Worm (Caenorhabditis elegans) whole organism, young adult: ENCODE data around the gene col-111.

Source experiments
- F33H1.4 ChIP-seq: fragments of 200-800 bp; sonication (Bioruptor generic); IDR thresholded peaks from 2 replicates; pipeline ENCODE4 v1.3.6; 2022; ENCODE audit warnings: missing genetic modification reagents, missing genetic modification characterization, missing compliant biosample characterization
- Y95B8A.8 ChIP-seq: fragments of 200-800 bp; sonication (Bioruptor generic); IDR thresholded peaks from 2 replicates; pipeline ENCODE4 v1.3.6; 2022; ENCODE audit warnings: missing genetic modification reagents, missing genetic modification characterization, missing compliant biosample characterization
- ama-1 ChIP-seq, 3 experiments: fragments of 150-350 bp in 1 of 3; sonication (generic microtip) in 2 of 3; optimal IDR thresholded peaks; 2 replicates each; lab custom pipeline; 2014 to 2018; ENCODE audit warnings: missing biosample characterization in 2 of 3, missing genetic modification characterization in 2 of 3, missing genetic modification reagents in 2 of 3
- athp-1 ChIP-seq: sonication (generic microtip); optimal IDR thresholded peaks from 2 replicates; lab custom pipeline; 2017; ENCODE audit warnings: mild to moderate bottlenecking, missing genetic modification characterization, missing compliant biosample characterization
- attf-5 ChIP-seq: fragments of 200-800 bp; sonication (Bioruptor generic); optimal IDR thresholded peaks from 2 replicates; lab custom pipeline; 2018; ENCODE audit warnings: mild to moderate bottlenecking, missing genetic modification characterization, missing compliant biosample characterization
- lag-1 ChIP-seq: fragments of 200-800 bp; sonication (Bioruptor generic); IDR thresholded peaks from 2 replicates; pipeline ENCODE4 v1.3.6; 2022; ENCODE audit warnings: missing genetic modification reagents, missing genetic modification characterization, missing compliant biosample characterization
- madf-6 ChIP-seq: fragments of 200-800 bp; sonication (Bioruptor generic); IDR thresholded peaks from 2 replicates; pipeline ENCODE4 v1.3.6; 2022; ENCODE audit warnings: missing genetic modification reagents, missing genetic modification characterization, missing compliant biosample characterization
- nfya-1 ChIP-seq: sonication (generic microtip); optimal IDR thresholded peaks from 2 replicates; lab custom pipeline; 2017; ENCODE audit warnings: antibody characterized with exemption, missing compliant biosample characterization, missing genetic modification characterization, borderline replicate concordance; ENCODE audit not compliant: insufficient read depth
- xnd-1 ChIP-seq: sonication (generic microtip); optimal IDR thresholded peaks from 2 replicates; lab custom pipeline; 2016; ENCODE audit warnings: missing genotype, missing genetic modification reagents, missing genetic modification characterization, missing compliant biosample characterization
- ztf-18 ChIP-seq: sonication (generic microtip); optimal IDR thresholded peaks from 2 replicates; lab custom pipeline; 2016; ENCODE audit warnings: missing genotype, mild to moderate bottlenecking, missing genetic modification characterization, missing compliant biosample characterization

- TF ChIP-seq nfya-1 (tag; lab: Kevin White, UChicago) = no peak
- no peak for TF ChIP-seq ztf-18 (tag; lab: Kevin White, UChicago)
- TF ChIP-seq Y95B8A.8 (GFP tag; lab: Robert Waterston, UW) = no peak
- no peak for TF ChIP-seq attf-5 (GFP tag; lab: Kevin White, UChicago)
- TF ChIP-seq athp-1 (tag; lab: Kevin White, UChicago) = no peak
- TF ChIP-seq ama-1 (optimal IDR thresholded peaks at IDR 0.05; lab: Kevin White, UChicago) = no peak
- TF ChIP-seq ama-1 (GFP tag; optimal IDR thresholded peaks at IDR 0.05; lab: Kevin White, UChicago) = no peak
- no peak for TF ChIP-seq lag-1 (GFP tag; lab: Robert Waterston, UW)
- TF ChIP-seq xnd-1 (tag; lab: Kevin White, UChicago) = no peak
- no peak for TF ChIP-seq F33H1.4 (GFP tag; lab: Robert Waterston, UW)
- TF ChIP-seq madf-6 = no peak
Measured at ce11 chrIV:4656380-4656779, 1.4 kb downstream of the col-111 start.
